Fruit fly (Drosophila melanogaster) whole organism, pupa: ENCODE data around the gene Lst8.

ENCODE experiments used
- CG9948 ChIP-seq: fragments of 200-800 bp; sonication (Bioruptor generic); optimal IDR thresholded peaks from 2 replicates; lab custom pipeline; 2018; ENCODE audit warnings: missing biosample characterization, mild to moderate bottlenecking, missing genetic modification characterization, moderate library complexity
- fd96Ca ChIP-seq: fragments of 200-800 bp; sonication (Bioruptor generic); IDR thresholded peaks from 3 replicates; pipeline ENCODE4 v1.3.6; 2022; ENCODE audit warnings: missing biosample characterization, missing genetic modification characterization

- TF ChIP-seq fd96Ca (GFP tag; lab: Robert Waterston, UW) (peak; percentile 92), CG9948 (tag; lab: Kevin White, UChicago) (peak; percentile 72)
These were observed 35.0 kb upstream of the Lst8 start for dm6 chrX:9640690-9641149.
